Fruit fly (Drosophila melanogaster) whole organism, embryonic: Measurements from ENCODE around the gene CG10597.
A peak's percentile ranks its signal among the peaks of the same experiment; 100 is the strongest.

Experiments used
- Antp ChIP-seq: fragments of 200-800 bp; sonication (Bioruptor generic); optimal IDR thresholded peaks from 3 replicates; lab custom pipeline; 2016; ENCODE audit warnings: missing biosample characterization, missing genetic modification characterization
- CG16779 ChIP-seq: fragments of 200-800 bp; sonication (Bioruptor generic); IDR thresholded peaks from 2 replicates; pipeline ENCODE4 v1.3.6; 2022; ENCODE audit warnings: missing biosample characterization, missing genetic modification characterization
- CG16815 ChIP-seq: fragments of 200-800 bp; sonication (Bioruptor generic); optimal IDR thresholded peaks from 3 replicates; lab custom pipeline; 2017; ENCODE audit warnings: missing biosample characterization, mild to moderate bottlenecking, missing genetic modification characterization
- CG17328 ChIP-seq: fragments of 200-800 bp; sonication (Bioruptor generic); IDR thresholded peaks from 2 replicates; pipeline ENCODE4 v1.3.6; 2022; ENCODE audit warnings: missing biosample characterization, missing genetic modification characterization
- CG3407 ChIP-seq: fragments of 200-800 bp; sonication (Bioruptor generic); optimal IDR thresholded peaks from 2 replicates; lab custom pipeline; 2018; ENCODE audit warnings: missing biosample characterization, mild to moderate bottlenecking, missing genetic modification characterization
- CG3726 ChIP-seq: fragments of 200-800 bp; sonication (Bioruptor generic); IDR thresholded peaks from 3 replicates; pipeline ENCODE4, ENCODE4 v1.3.6; 2022; ENCODE audit warnings: missing biosample characterization, missing genetic modification characterization
- CG42726 ChIP-seq: fragments of 200-800 bp; sonication (Bioruptor generic); IDR thresholded peaks from 2 replicates; pipeline ENCODE4 v1.3.6; 2022; ENCODE audit warnings: missing biosample characterization, missing genetic modification characterization; ENCODE audit not compliant: partially characterized antibody
- CG4617 ChIP-seq: fragments of 200-800 bp; sonication (Bioruptor generic); optimal IDR thresholded peaks from 3 replicates; lab custom pipeline; 2016; ENCODE audit warnings: missing biosample characterization, missing genetic modification characterization, borderline replicate concordance
- CG5953 ChIP-seq: fragments of 200-800 bp; sonication (Bioruptor generic); IDR thresholded peaks from 2 replicates; pipeline ENCODE4 v1.3.6; 2022; ENCODE audit warnings: missing biosample characterization, missing genetic modification characterization
- CG9797 ChIP-seq: fragments of 200-800 bp; sonication (Bioruptor generic); optimal IDR thresholded peaks from 3 replicates; lab custom pipeline; 2018; ENCODE audit warnings: missing biosample characterization, mild to moderate bottlenecking, missing genetic modification characterization
- Chrac-16 ChIP-seq: fragments of 200-800 bp; sonication (Bioruptor generic); optimal IDR thresholded peaks from 3 replicates; lab custom pipeline; 2016; ENCODE audit warnings: missing biosample characterization, missing genetic modification characterization
- ERR ChIP-seq: fragments of 200-800 bp; sonication (Bioruptor generic); optimal IDR thresholded peaks from 2 replicates; lab custom pipeline; 2016; ENCODE audit warnings: missing biosample characterization, missing genetic modification characterization
- Eip74EF ChIP-seq, 2 experiments: fragments of 200-800 bp in 1 of 2; fragments of >200 bp in 1 of 2; sonication (Bioruptor generic) in 1 of 2; optimal IDR thresholded peaks; 2 replicates each; lab custom pipeline; 2017 to 2019; ENCODE audit warnings: missing biosample characterization in 2 of 2, missing genetic modification characterization in 2 of 2, mild to moderate bottlenecking in 1 of 2, moderate library complexity in 1 of 2
- Fer3 ChIP-seq: fragments of 200-800 bp; sonication (Bioruptor generic); optimal IDR thresholded peaks from 2 replicates; lab custom pipeline; 2018; ENCODE audit warnings: missing biosample characterization, mild to moderate bottlenecking, missing genetic modification characterization, moderate library complexity
- HmgZ ChIP-seq: fragments of 200-800 bp; sonication (Bioruptor generic); optimal IDR thresholded peaks from 2 replicates; lab custom pipeline; 2018; ENCODE audit warnings: missing biosample characterization, mild to moderate bottlenecking, missing genetic modification characterization
- Max ChIP-seq: fragments of 200-800 bp; sonication (Bioruptor generic); optimal IDR thresholded peaks from 2 replicates; lab custom pipeline; 2016; ENCODE audit warnings: missing biosample characterization, mild to moderate bottlenecking, missing genetic modification characterization
- NC2α ChIP-seq: fragments of 200-800 bp; sonication (Bioruptor generic); optimal IDR thresholded peaks from 2 replicates; lab custom pipeline; 2016; ENCODE audit warnings: missing biosample characterization, missing genetic modification characterization
- NK7.1 ChIP-seq: fragments of 200-800 bp; sonication (Bioruptor generic); optimal IDR thresholded peaks from 3 replicates; lab custom pipeline; 2016; ENCODE audit warnings: missing biosample characterization, missing genetic modification characterization
- Pdp1 ChIP-seq, 2 experiments: fragments of 200-800 bp; sonication (Bioruptor generic); optimal IDR thresholded peaks; 3 replicates each; lab custom pipeline; 2016; ENCODE audit warnings: missing biosample characterization in 2 of 2, missing genetic modification characterization in 2 of 2, mild to moderate bottlenecking in 1 of 2, moderate library complexity in 1 of 2
- Xbp1 ChIP-seq: fragments of 200-800 bp; sonication (Bioruptor generic); optimal IDR thresholded peaks from 3 replicates; lab custom pipeline; 2016; ENCODE audit warnings: missing biosample characterization, mild to moderate bottlenecking, missing genetic modification characterization
- Xrp1 ChIP-seq: fragments of 200-800 bp; sonication (Bioruptor generic); IDR thresholded peaks from 2 replicates; pipeline ENCODE4 v1.3.6; 2022; ENCODE audit warnings: missing biosample characterization, missing genetic modification characterization
- ap ChIP-seq: fragments of 200-800 bp; sonication (Bioruptor generic); IDR thresholded peaks from 2 replicates; pipeline ENCODE4 v1.3.6; 2022; ENCODE audit warnings: missing biosample characterization, missing genetic modification characterization
- bowl ChIP-seq: fragments of 200-800 bp; sonication (Bioruptor generic); IDR thresholded peaks from 2 replicates; pipeline ENCODE4 v1.3.6; 2022; ENCODE audit warnings: missing biosample characterization, missing genetic modification characterization
- cg ChIP-seq: fragments of 200-800 bp; sonication (Bioruptor generic); optimal IDR thresholded peaks from 3 replicates; lab custom pipeline; 2019; ENCODE audit warnings: missing biosample characterization, mild to moderate bottlenecking, missing genetic modification characterization, moderate library complexity
- chn ChIP-seq: fragments of 200-800 bp; sonication (Bioruptor generic); optimal IDR thresholded peaks from 2 replicates; lab custom pipeline; 2016; ENCODE audit warnings: missing biosample characterization, missing genetic modification characterization
- ci ChIP-seq: fragments of 200-800 bp; sonication (Bioruptor generic); IDR thresholded peaks from 3 replicates; pipeline ENCODE4 v1.3.6; 2022; ENCODE audit warnings: missing biosample characterization, missing genetic modification characterization
- cwo ChIP-seq: fragments of 200-800 bp; sonication (Bioruptor generic); optimal IDR thresholded peaks from 3 replicates; lab custom pipeline; 2017; ENCODE audit warnings: missing biosample characterization, missing genetic modification characterization, mild to moderate bottlenecking, moderate library complexity, missing genetic modification reagents
- fd96Cb ChIP-seq: fragments of 200-800 bp; sonication (Bioruptor generic); optimal IDR thresholded peaks from 2 replicates; lab custom pipeline; 2018; ENCODE audit warnings: missing biosample characterization, mild to moderate bottlenecking, missing genetic modification characterization, moderate library complexity
- ftz-f1 ChIP-seq: fragments of 200-800 bp; sonication (Bioruptor generic); optimal IDR thresholded peaks from 2 replicates; lab custom pipeline; 2016; ENCODE audit warnings: missing biosample characterization, missing genetic modification characterization
- gcm ChIP-seq: fragments of 200-800 bp; sonication (Bioruptor generic); optimal IDR thresholded peaks from 2 replicates; lab custom pipeline; 2019; ENCODE audit warnings: missing biosample characterization, mild to moderate bottlenecking, missing genetic modification characterization, moderate library complexity
- gem ChIP-seq: fragments of 200-800 bp; sonication (Bioruptor generic); optimal IDR thresholded peaks from 2 replicates; lab custom pipeline; 2019; ENCODE audit warnings: missing biosample characterization, mild to moderate bottlenecking, missing genetic modification characterization, moderate library complexity
- gsb ChIP-seq: fragments of 200-800 bp; sonication (Bioruptor generic); IDR thresholded peaks from 2 replicates; pipeline ENCODE4 v1.3.6; 2022; ENCODE audit warnings: missing biosample characterization, missing genetic modification characterization
- hb ChIP-seq: fragments of 200-800 bp; sonication (Bioruptor generic); IDR thresholded peaks from 3 replicates; pipeline ENCODE4 v1.3.6; 2022; ENCODE audit warnings: missing biosample characterization, missing genetic modification characterization; ENCODE audit not compliant: partially characterized antibody
- knrl ChIP-seq: fragments of 200-800 bp; sonication (Bioruptor generic); IDR thresholded peaks from 3 replicates; pipeline ENCODE4 v1.3.6; 2022; ENCODE audit warnings: missing biosample characterization, missing genetic modification characterization; ENCODE audit not compliant: partially characterized antibody
- lmd ChIP-seq: fragments of 200-800 bp; sonication (Bioruptor generic); IDR thresholded peaks from 2 replicates; pipeline ENCODE4 v1.3.6; 2022; ENCODE audit warnings: missing biosample characterization, missing genetic modification characterization
- pzg ChIP-seq: fragments of 200-800 bp; sonication (Bioruptor generic); optimal IDR thresholded peaks from 3 replicates; lab custom pipeline; 2018; ENCODE audit warnings: missing biosample characterization, mild to moderate bottlenecking, missing genetic modification characterization, moderate library complexity
- ranshi ChIP-seq: fragments of 200-800 bp; sonication (Bioruptor generic); IDR thresholded peaks from 2 replicates; pipeline ENCODE4 v1.3.6; 2022; ENCODE audit warnings: missing biosample characterization, missing genetic modification characterization
- ro ChIP-seq: fragments of 200-800 bp; sonication (Bioruptor generic); IDR thresholded peaks from 2 replicates; pipeline ENCODE4 v1.3.6; 2022; ENCODE audit warnings: missing biosample characterization, missing genetic modification characterization
- sens ChIP-seq: fragments of 200-800 bp; sonication (Bioruptor generic); peaks from one replicate; lab custom pipeline; 2016; ENCODE audit warnings: missing biosample characterization, missing genetic modification characterization
- tgo ChIP-seq: fragments of 200-800 bp; sonication (Bioruptor generic); IDR thresholded peaks from 3 replicates; pipeline ENCODE4 v1.3.6; 2022; ENCODE audit warnings: missing biosample characterization, missing genetic modification characterization
- tup ChIP-seq: fragments of 200-800 bp; sonication (Bioruptor generic); optimal IDR thresholded peaks from 2 replicates; lab custom pipeline; 2016; ENCODE audit warnings: missing biosample characterization, mild to moderate bottlenecking, missing genetic modification characterization, moderate library complexity
- twi ChIP-seq: fragments of 200-800 bp; optimal IDR thresholded peaks from 2 replicates; lab custom pipeline; 2019; ENCODE audit warnings: missing biosample characterization, mild to moderate bottlenecking, missing genetic modification characterization, moderate library complexity
- unpg ChIP-seq: fragments of 200-800 bp; sonication (Bioruptor generic); optimal IDR thresholded peaks from 3 replicates; lab custom pipeline; 2018; ENCODE audit warnings: missing biosample characterization, mild to moderate bottlenecking, missing genetic modification characterization, moderate library complexity
- usp ChIP-seq: fragments of >200 bp; optimal IDR thresholded peaks from 2 replicates; lab custom pipeline; 2017; ENCODE audit warnings: missing biosample characterization, missing genetic modification characterization
- zfh1 ChIP-seq: fragments of 200-800 bp; sonication (Bioruptor generic); IDR thresholded peaks from 3 replicates; pipeline ENCODE4 v1.3.6; 2022; ENCODE audit warnings: missing biosample characterization, missing genetic modification characterization

CG10597 gene

dm6 chrX:17186432-17186831, 44.4 kb downstream of the CG10597 start (continued):
- peak; percentile 0 for TF ChIP-seq cg
- no peak for TF ChIP-seq ftz-f1
- no peak for TF ChIP-seq NC2α (GFP tag; lab: Kevin White, UChicago)
- no peak for TF ChIP-seq fd96Cb (tag; lab: Kevin White, UChicago)
- TF ChIP-seq ci (GFP tag; lab: Robert Waterston, UW), result no peak
- peak in 1 of 2 experiments; percentile 8 for TF ChIP-seq Eip74EF (GFP tag; optimal IDR thresholded peaks at IDR 0.05; lab: Kevin White, UChicago)
- no peak for TF ChIP-seq sens
- TF ChIP-seq CG42726 (GFP tag; lab: Robert Waterston, UW), result no peak
- TF ChIP-seq usp (GFP tag; lab: Kevin White, UChicago), result no peak
- no peak for TF ChIP-seq CG5953 (GFP tag; lab: Robert Waterston, UW)

- TF ChIP-seq knrl (GFP tag; lab: Robert Waterston, UW), result no peak
- no peak for TF ChIP-seq ap (GFP tag; lab: Robert Waterston, UW)
- TF ChIP-seq pzg (GFP tag; lab: Kevin White, UChicago), result no peak
- TF ChIP-seq CG4617 (GFP tag; lab: Kevin White, UChicago), result no peak
- TF ChIP-seq CG42726 (GFP tag; lab: Robert Waterston, UW), result no peak
- no peak for TF ChIP-seq Chrac-16 (GFP tag; lab: Kevin White, UChicago)
- no peak for TF ChIP-seq twi (tag; lab: Kevin White, UChicago)
- no peak for TF ChIP-seq tgo
- no peak for TF ChIP-seq ro (GFP tag; lab: Robert Waterston, UW)
- no peak for TF ChIP-seq chn (GFP tag; lab: Kevin White, UChicago)
- no peak for TF ChIP-seq HmgZ (tag; lab: Kevin White, UChicago)
- TF ChIP-seq hb (GFP tag; lab: Robert Waterston, UW), result no peak
Measured at dm6 chrX:17183486-17183885, 47.4 kb downstream of the CG10597 start.

- TF ChIP-seq cwo (GFP tag; lab: Kevin White, UChicago) (no peak), Antp (no peak), CG3407 (GFP tag; lab: Kevin White, UChicago) (no peak), bowl (GFP tag; lab: Robert Waterston, UW) (no peak), NK7.1 (GFP tag; lab: Kevin White, UChicago) (no peak), unpg (GFP tag; lab: Kevin White, UChicago) (peak; percentile 19), ERR (no peak), cg (no peak), Xrp1 (GFP tag; lab: Robert Waterston, UW) (peak; percentile 45; the same call in 1 of the 2 replicates), CG16779 (GFP tag; lab: Robert Waterston, UW) (no peak), CG16815 (no peak), CG17328 (GFP tag; lab: Robert Waterston, UW) (peak; percentile 38; the same call in 1 of the 2 replicates), gcm (GFP tag; lab: Kevin White, UChicago) (peak; percentile 43), zfh1 (GFP tag; lab: Robert Waterston, UW) (0 out of 3 replicates have a peak, but pooled peaks have one; percentile 15), Pdp1 (GFP tag; optimal IDR thresholded peaks at IDR 0.05; lab: Kevin White, UChicago) (peak in 1 of 2 experiments; percentile 7), CG3726 (GFP tag; lab: Robert Waterston, UW) (0 out of 3 replicates have a peak, but pooled peaks have one; percentile 28), Xbp1 (GFP tag; lab: Kevin White, UChicago) (peak; percentile 18), Fer3 (peak; percentile 23), CG9797 (GFP tag; lab: Kevin White, UChicago) (no peak), ranshi (GFP tag; lab: Robert Waterston, UW) (peak; percentile 31; the same call in 1 of the 2 replicates), gsb (no peak), gem (tag; lab: Kevin White, UChicago) (peak; percentile 59), lmd (GFP tag; lab: Robert Waterston, UW) (peak; percentile 24; the same call in 1 of the 2 replicates), Max (GFP tag; lab: Kevin White, UChicago) (no peak), fd96Cb (tag; lab: Kevin White, UChicago) (peak; percentile 35), tup (GFP tag; lab: Kevin White, UChicago) (no peak)
Measured at dm6 chrX:17181264-17182198, 49.3 kb downstream of the CG10597 start.
